Worm (Caenorhabditis elegans): ENCODE data around the gene grl-10.
A peak's percentile ranks its signal among the peaks of the same experiment; 100 is the strongest.

The grl-10 gene

DNA sequence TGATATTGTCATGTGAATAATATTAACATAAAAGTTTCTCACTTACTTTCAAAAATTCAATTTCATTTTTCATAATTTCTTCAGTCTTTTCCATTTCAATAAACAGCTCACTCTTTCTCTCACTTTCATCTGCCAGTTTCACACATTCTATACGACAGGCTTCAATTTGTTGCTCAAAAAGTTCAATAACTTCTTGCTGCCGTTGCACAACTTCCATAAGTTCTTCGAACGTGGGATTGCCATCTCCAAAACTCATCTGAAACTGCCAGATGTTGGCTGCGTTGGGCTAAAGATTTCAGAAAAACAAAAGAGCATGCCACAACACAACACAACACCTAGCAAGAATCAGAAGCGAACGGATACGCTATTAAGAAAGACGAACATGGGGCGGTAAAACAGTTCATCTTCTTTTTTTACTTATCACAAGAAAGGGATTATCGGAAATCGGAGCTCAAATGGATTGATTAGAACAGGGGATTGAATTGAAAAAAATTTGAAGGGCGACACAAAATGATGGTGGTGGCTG is 41.0 kb upstream of the grl-10 start (continued):
- TF ChIP-seq ceh-27 (GFP tag; optimal IDR thresholded peaks at IDR 0.05) (no peak), ztf-18 (tag; optimal IDR thresholded peaks at IDR 0.05) (no peak), nhr-27 (tag; optimal IDR thresholded peaks at IDR 0.05) (no peak), snpc-1.1 (tag; optimal IDR thresholded peaks at IDR 0.05; ENCODE audit: insufficient read depth) (no peak), F39B2.1 (GFP tag; IDR thresholded peaks at IDR 0.05) (no peak), athp-1 (tag; optimal IDR thresholded peaks at IDR 0.05) (peak; percentile 49), F37B4.10 (GFP tag; IDR thresholded peaks at IDR 0.05) (no peak), zim-3 (tag; optimal IDR thresholded peaks at IDR 0.05) (no peak), ccch-3 (GFP tag; optimal IDR thresholded peaks at IDR 0.05) (no peak), hmg-20 (GFP tag; IDR thresholded peaks at IDR 0.05) (no peak), ZK185.1 (tag; optimal IDR thresholded peaks at IDR 0.05; ENCODE audit: poor library complexity, severe bottlenecking) (no peak), ceh-40 (GFP tag; IDR thresholded peaks at IDR 0.05) (no peak), T07F8.4 (tag; optimal IDR thresholded peaks at IDR 0.05) (no peak), nhr-80 (tag; optimal IDR thresholded peaks at IDR 0.05) (no peak), egrh-3 (GFP tag; IDR thresholded peaks at IDR 0.05) (no peak), nfyb-1 (GFP tag; IDR thresholded peaks at IDR 0.05) (peak; percentile 58), K11D2.4 (GFP tag; IDR thresholded peaks at IDR 0.05) (no peak), F49E8.2 (tag; optimal IDR thresholded peaks at IDR 0.05; ENCODE audit: insufficient read depth) (peak; percentile 31), snpc-3.4 (tag; optimal IDR thresholded peaks at IDR 0.05) (no peak), ceh-91 (GFP tag; IDR thresholded peaks at IDR 0.05) (no peak), mcd-1 (GFP tag; IDR thresholded peaks at IDR 0.05) (0 out of 2 replicates have a peak, but pooled peaks have one; percentile 12), tbx-9 (tag; optimal IDR thresholded peaks at IDR 0.05; ENCODE audit: borderline replicate concordance) (no peak), bed-2 (GFP tag; IDR thresholded peaks at IDR 0.05) (no peak), F22D6.2 (tag; optimal IDR thresholded peaks at IDR 0.05) (no peak), snpc-4 (GFP tag; optimal IDR thresholded peaks at IDR 0.05) (no peak), snpc-4 (tag; optimal IDR thresholded peaks at IDR 0.05) (no peak), nhr-120 (GFP tag; IDR thresholded peaks at IDR 0.05) (no peak), F23B12.7 (tag; optimal IDR thresholded peaks at IDR 0.05; ENCODE audit: insufficient read depth) (no peak), hlh-12 (tag; optimal IDR thresholded peaks at IDR 0.05) (no peak), ztf-3 (GFP tag; optimal IDR thresholded peaks at IDR 0.05) (no peak), him-1 (tag; optimal IDR thresholded peaks at IDR 0.05) (no peak), Y56A3A.18 (GFP tag; IDR thresholded peaks at IDR 0.05) (no peak), rpc-1 (optimal IDR thresholded peaks at IDR 0.05) (no peak), rpc-1 (tag; optimal IDR thresholded peaks at IDR 0.05) (no peak), lin-35 (GFP tag; optimal IDR thresholded peaks at IDR 0.05) (no peak), gei-17 (GFP tag; optimal IDR thresholded peaks at IDR 0.05) (no peak), lin-54 (GFP tag; optimal IDR thresholded peaks at IDR 0.05) (peak; percentile 26), mxl-1 (tag; optimal IDR thresholded peaks at IDR 0.05) (peak; percentile 26), ztf-22 (GFP tag; optimal IDR thresholded peaks at IDR 0.05) (no peak), madf-6 (GFP tag; IDR thresholded peaks at IDR 0.05) (peak; percentile 42; the same call in 1 of the 2 replicates), hmg-1.2 (GFP tag; IDR thresholded peaks at IDR 0.05) (no peak), cebp-2 (GFP tag; IDR thresholded peaks at IDR 0.05) (0 out of 2 replicates have a peak, but pooled peaks have one; percentile 77), mel-28 (tag; optimal IDR thresholded peaks at IDR 0.05; ENCODE audit: borderline replicate concordance) (no peak), pbrm-1 (GFP tag; IDR thresholded peaks at IDR 0.05) (0 out of 2 replicates have a peak, but pooled peaks have one; percentile 32), madf-3 (GFP tag; IDR thresholded peaks at IDR 0.05) (no peak), unc-130 (GFP tag; optimal IDR thresholded peaks at IDR 0.05) (no peak), fkh-3 (tag; optimal IDR thresholded peaks at IDR 0.05) (no peak), somi-1 (GFP tag; optimal IDR thresholded peaks at IDR 0.05) (no peak), xnd-1 (tag; optimal IDR thresholded peaks at IDR 0.05) (no peak)
